Worm (Caenorhabditis elegans): ENCODE data around the gene K01A6.7.

- TF ChIP-seq unc-62 (GFP tag; optimal IDR thresholded peaks at IDR 0.05), result no peak
- TF ChIP-seq snpc-4 (tag; optimal IDR thresholded peaks at IDR 0.05), result no peak
- no peak for TF ChIP-seq lin-13 (GFP tag; optimal IDR thresholded peaks at IDR 0.05)
- no peak for TF ChIP-seq lin-39 (tag; optimal IDR thresholded peaks at IDR 0.05)
- no peak for TF ChIP-seq mep-1 (tag; optimal IDR thresholded peaks at IDR 0.05)
- no peak for TF ChIP-seq nhr-77 (tag; optimal IDR thresholded peaks at IDR 0.05)
- TF ChIP-seq nhr-237 (tag; optimal IDR thresholded peaks at IDR 0.05), result no peak
- no peak for TF ChIP-seq nhr-11 (tag; optimal IDR thresholded peaks at IDR 0.05)
- TF ChIP-seq jun-1 (tag; optimal IDR thresholded peaks at IDR 0.05), result no peak
- no peak for TF ChIP-seq C16A3.4 (tag; optimal IDR thresholded peaks at IDR 0.05)
- TF ChIP-seq elt-3 (tag; optimal IDR thresholded peaks at IDR 0.05), result no peak
- no peak for TF ChIP-seq pag-3 (tag; optimal IDR thresholded peaks at IDR 0.05; ENCODE audit: borderline replicate concordance, insufficient read depth)
These were observed 47.4 kb downstream of the K01A6.7 start, which contains the start of gene let-60 for ce11 chrIV:11690988-11691387.

All from whole organism, L1 larva.